Worm (Caenorhabditis elegans) whole organism, L3 larva: ENCODE results near the gene clp-6.

Experiments used
- aly-2 ChIP-seq: fragments of 150-350 bp; optimal IDR thresholded peaks from 2 replicates; lab custom pipeline; 2014; ENCODE audit warnings: missing biosample characterization, missing genetic modification characterization
- elt-2 ChIP-seq: sonication (generic microtip); optimal IDR thresholded peaks from 2 replicates; lab custom pipeline; 2016; ENCODE audit warnings: missing genetic modification reagents, mild to moderate bottlenecking, missing genetic modification characterization, missing compliant biosample characterization
- lsy-12 ChIP-seq: sonication (generic microtip); optimal IDR thresholded peaks from 2 replicates; lab custom pipeline; 2016; ENCODE audit warnings: mild to moderate bottlenecking, missing genetic modification characterization, missing compliant biosample characterization
- nhr-12 ChIP-seq: fragments of 150-350 bp; optimal IDR thresholded peaks from 2 replicates; lab custom pipeline; 2014; ENCODE audit warnings: missing biosample characterization, missing genetic modification characterization
- nhr-237 ChIP-seq: fragments of 150-350 bp; optimal IDR thresholded peaks from 2 replicates; lab custom pipeline; 2014; ENCODE audit warnings: missing biosample characterization, missing genetic modification characterization
- nhr-28 ChIP-seq: fragments of 150-350 bp; optimal IDR thresholded peaks from 2 replicates; lab custom pipeline; 2014; ENCODE audit warnings: missing biosample characterization, missing genetic modification characterization
- nhr-76 ChIP-seq: fragments of 150-350 bp; sonication (generic microtip); optimal IDR thresholded peaks from 5 replicates; lab custom pipeline; 2014; ENCODE audit warnings: missing biosample characterization, missing genetic modification characterization
- pha-4 ChIP-seq: fragments of 150-350 bp; optimal IDR thresholded peaks from 2 replicates; lab custom pipeline; 2014; ENCODE audit warnings: missing biosample characterization, missing genetic modification reagents, missing genetic modification characterization
- sea-2 ChIP-seq: fragments of 150-350 bp; sonication (generic microtip); optimal IDR thresholded peaks from 4 replicates; lab custom pipeline; 2014; ENCODE audit warnings: missing biosample characterization, missing genetic modification reagents, missing genetic modification characterization
- unc-39 ChIP-seq: sonication (generic microtip); optimal IDR thresholded peaks from 4 replicates; lab custom pipeline; 2017; ENCODE audit warnings: missing biosample characterization, missing genetic modification characterization

ce11 chrIV:1472145-1472544 is 37.3 kb upstream of the clp-6 start:
- TF ChIP-seq unc-39 (tag; lab: Kevin White, UChicago) = no peak
- no peak for TF ChIP-seq nhr-76 (tag; lab: Kevin White, UChicago)
- no peak for TF ChIP-seq pha-4 (tag; lab: Kevin White, UChicago)
- no peak for TF ChIP-seq sea-2 (GFP tag; lab: Kevin White, UChicago)
- no peak for TF ChIP-seq nhr-237
- TF ChIP-seq nhr-28 (tag; lab: Kevin White, UChicago) = no peak
- TF ChIP-seq lsy-12 (tag; lab: Kevin White, UChicago) = no peak
- no peak for TF ChIP-seq elt-2 (tag; lab: Kevin White, UChicago)
- no peak for TF ChIP-seq aly-2 (tag; lab: Kevin White, UChicago)
- TF ChIP-seq nhr-12 (tag; lab: Kevin White, UChicago) = no peak
